Worm (Caenorhabditis elegans) whole organism, L2 larva: ENCODE measurements around the gene btb-7.

Source experiments
- fos-1 ChIP-seq: fragments of 150-350 bp; optimal IDR thresholded peaks from 2 replicates; lab custom pipeline; 2014; ENCODE audit warnings: missing biosample characterization, missing genetic modification characterization
- nhr-11 ChIP-seq: fragments of 150-350 bp; optimal IDR thresholded peaks from 2 replicates; lab custom pipeline; 2014; ENCODE audit warnings: missing biosample characterization, missing genetic modification characterization

- TF ChIP-seq nhr-11 (tag; lab: Kevin White, UChicago) (no peak), fos-1 (no peak)
Measured at ce11 chrII:1750413-1750812, 37.4 kb downstream of the btb-7 start, which contains the start of the genes F36H5.13 and F36H5.8.
